Worm (Caenorhabditis elegans) whole organism, L3 larva: ENCODE data around the gene F46C5.1.

Source experiments
- aly-2 ChIP-seq: fragments of 150-350 bp; optimal IDR thresholded peaks from 2 replicates; lab custom pipeline; 2014; ENCODE audit warnings: missing biosample characterization, missing genetic modification characterization
- ama-1 ChIP-seq: fragments of 150-350 bp; optimal IDR thresholded peaks from 2 replicates; lab custom pipeline; 2018
- elt-2 ChIP-seq: sonication (generic microtip); optimal IDR thresholded peaks from 2 replicates; lab custom pipeline; 2016; ENCODE audit warnings: missing genetic modification reagents, mild to moderate bottlenecking, missing genetic modification characterization, missing compliant biosample characterization
- lin-15B ChIP-seq: fragments of 150-350 bp; optimal IDR thresholded peaks from 2 replicates; lab custom pipeline; 2014; ENCODE audit warnings: missing biosample characterization, missing genetic modification characterization
- lin-39 ChIP-seq: fragments of 150-350 bp; optimal IDR thresholded peaks from 2 replicates; lab custom pipeline; 2018; ENCODE audit warnings: missing biosample characterization, missing genetic modification reagents, missing genetic modification characterization
- nhr-11 ChIP-seq: fragments of 150-350 bp; optimal IDR thresholded peaks from 2 replicates; lab custom pipeline; 2014; ENCODE audit warnings: missing biosample characterization, missing genetic modification characterization
- nhr-237 ChIP-seq: fragments of 150-350 bp; optimal IDR thresholded peaks from 2 replicates; lab custom pipeline; 2014; ENCODE audit warnings: missing biosample characterization, missing genetic modification characterization
- nhr-77 ChIP-seq: fragments of 150-350 bp; optimal IDR thresholded peaks from 2 replicates; lab custom pipeline; 2014; ENCODE audit warnings: missing biosample characterization, missing genetic modification characterization
- unc-39 ChIP-seq: sonication (generic microtip); optimal IDR thresholded peaks from 4 replicates; lab custom pipeline; 2017; ENCODE audit warnings: missing biosample characterization, missing genetic modification characterization

- TF ChIP-seq unc-39 (tag; lab: Kevin White, UChicago) (no peak), lin-39 (peak; percentile 23), nhr-77 (tag; lab: Kevin White, UChicago) (no peak), nhr-237 (tag; lab: Kevin White, UChicago) (no peak), ama-1 (lab: Kevin White, UChicago) (peak; percentile 91), aly-2 (no peak), nhr-11 (tag; lab: Kevin White, UChicago) (no peak), elt-2 (tag; lab: Kevin White, UChicago) (no peak), lin-15B (no peak)
These were observed 9.2 kb downstream of the F46C5.1 start for ce11 chrII:8811825-8812224.
